Worm (Caenorhabditis elegans) whole organism, L1 larva: ENCODE measurements around the gene T24D5.3.

Source experiments
- ama-1 ChIP-seq: fragments of 150-350 bp; optimal IDR thresholded peaks from 2 replicates; lab custom pipeline; 2014
- egl-27 ChIP-seq, 2 experiments: fragments of 150-350 bp in 1 of 2; sonication (generic microtip); optimal IDR thresholded peaks; 3 replicates each; lab custom pipeline; 2017 to 2018; ENCODE audit warnings: missing biosample characterization in 2 of 2, missing genetic modification characterization in 2 of 2, missing genetic modification reagents in 2 of 2
- ets-5 ChIP-seq: fragments of 200-800 bp; sonication (Bioruptor generic); IDR thresholded peaks from 2 replicates; pipeline ENCODE4 v1.3.6; 2022; ENCODE audit warnings: missing genetic modification characterization, missing compliant biosample characterization
- lin-13 ChIP-seq: fragments of 150-350 bp; optimal IDR thresholded peaks from 2 replicates; lab custom pipeline; 2014; ENCODE audit warnings: missing biosample characterization, missing genetic modification reagents, missing genetic modification characterization
- lsy-2 ChIP-seq, 2 experiments: fragments of 150-350 bp; optimal IDR thresholded peaks; 2 replicates each; lab custom pipeline; 2014; ENCODE audit warnings: missing biosample characterization in 2 of 2, missing genetic modification characterization in 2 of 2
- nhr-12 ChIP-seq: sonication (generic microtip); optimal IDR thresholded peaks from 2 replicates; lab custom pipeline; 2017; ENCODE audit warnings: missing biosample characterization, missing genetic modification characterization
- nhr-237 ChIP-seq: fragments of 150-350 bp; optimal IDR thresholded peaks from 2 replicates; lab custom pipeline; 2014; ENCODE audit warnings: missing biosample characterization, missing genetic modification characterization
- pax-3 ChIP-seq: fragments of 200-800 bp; sonication (Bioruptor generic); optimal IDR thresholded peaks from 2 replicates; lab custom pipeline; 2018; ENCODE audit warnings: mild to moderate bottlenecking, missing genetic modification characterization, moderate library complexity, missing compliant biosample characterization
- snpc-4 ChIP-seq: fragments of 150-350 bp; optimal IDR thresholded peaks from 2 replicates; lab custom pipeline; 2014; ENCODE audit warnings: missing biosample characterization, missing genetic modification characterization
- zip-4 ChIP-seq: fragments of 200-800 bp; sonication (Bioruptor generic); optimal IDR thresholded peaks from 2 replicates; lab custom pipeline; 2018; ENCODE audit warnings: mild to moderate bottlenecking, missing genetic modification characterization, moderate library complexity, missing compliant biosample characterization

ce11 chrX:12563589-12563988 lies 16.3 kb upstream of the T24D5.3 start:
- peak; percentile 42 to 43 for TF ChIP-seq lsy-2 (tag; optimal IDR thresholded peaks at IDR 0.05; lab: Kevin White, UChicago)
- TF ChIP-seq egl-27 (tag; optimal IDR thresholded peaks at IDR 0.05; lab: Kevin White, UChicago): no peak
- TF ChIP-seq snpc-4 (tag; lab: Kevin White, UChicago): peak; percentile 18
- TF ChIP-seq ets-5 (GFP tag; lab: Robert Waterston, UW): no peak
- TF ChIP-seq pax-3 (tag; lab: Kevin White, UChicago): peak; percentile 6
- peak; percentile 39 for TF ChIP-seq zip-4
- no peak for TF ChIP-seq ama-1
- TF ChIP-seq nhr-12 (tag; lab: Kevin White, UChicago): no peak
- TF ChIP-seq lin-13 (GFP tag; lab: Kevin White, UChicago): peak; percentile 44
- TF ChIP-seq nhr-237 (tag; lab: Kevin White, UChicago): no peak
